Worm (Caenorhabditis elegans): ENCODE data around the gene ceh-30.

DNA sequence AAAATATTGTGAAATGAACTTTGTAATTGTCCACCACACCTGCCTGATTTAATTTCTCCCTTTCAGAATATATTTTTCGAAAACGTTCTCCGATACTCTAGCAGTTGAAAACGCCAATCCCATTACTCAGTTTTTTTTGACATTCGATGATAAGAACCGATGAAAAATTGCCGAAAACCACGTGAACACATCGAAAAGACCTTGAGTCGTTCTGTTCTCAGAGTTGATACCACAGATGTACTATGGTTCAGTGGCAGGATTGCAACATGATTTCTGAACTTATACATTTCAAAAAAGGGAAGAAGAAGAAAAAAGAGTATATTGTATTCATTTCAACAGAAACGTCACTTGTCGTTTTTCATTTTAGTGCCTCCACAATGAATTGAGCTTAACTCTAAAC is 43.4 kb upstream of the ceh-30 start:
- TF ChIP-seq cog-1 (tag; optimal IDR thresholded peaks at IDR 0.05) (no peak), med-1 (GFP tag; optimal IDR thresholded peaks at IDR 0.05; ENCODE audit: insufficient read depth) (no peak), ztf-23 (GFP tag; IDR thresholded peaks at IDR 0.05) (no peak)

Data from whole organism, midembryonic.